Fruit fly (Drosophila melanogaster) whole organism, embryonic: Measurements from ENCODE around the gene CG7432.

Experiments used
- Antp ChIP-seq: fragments of 200-800 bp; sonication (Bioruptor generic); optimal IDR thresholded peaks from 3 replicates; lab custom pipeline; 2016; ENCODE audit warnings: missing biosample characterization, missing genetic modification characterization
- B-H1 ChIP-seq: fragments of 200-800 bp; sonication (Bioruptor generic); IDR thresholded peaks from 3 replicates; pipeline ENCODE4 v1.3.6; 2022; ENCODE audit warnings: missing biosample characterization, missing genetic modification characterization
- BtbVII ChIP-seq: fragments of 200-800 bp; sonication (Bioruptor generic); optimal IDR thresholded peaks from 3 replicates; lab custom pipeline; 2017; ENCODE audit warnings: missing biosample characterization, mild to moderate bottlenecking, missing genetic modification characterization
- CG10431 ChIP-seq: fragments of 200-800 bp; sonication (Bioruptor generic); optimal IDR thresholded peaks from 3 replicates; lab custom pipeline; 2018; ENCODE audit warnings: missing biosample characterization, mild to moderate bottlenecking, missing genetic modification characterization
- CG11696 ChIP-seq: fragments of 200-800 bp; sonication (Bioruptor generic); IDR thresholded peaks from 2 replicates; pipeline ENCODE4 v1.3.6; 2022; ENCODE audit warnings: missing biosample characterization, missing genetic modification characterization
- CG12104 ChIP-seq: fragments of 200-800 bp; sonication (Bioruptor generic); optimal IDR thresholded peaks from 3 replicates; lab custom pipeline; 2016; ENCODE audit warnings: missing biosample characterization, missing genetic modification characterization
- CG12299 ChIP-seq: fragments of 200-800 bp; sonication (Bioruptor generic); optimal IDR thresholded peaks from 2 replicates; lab custom pipeline; 2018; ENCODE audit warnings: missing biosample characterization, mild to moderate bottlenecking, missing genetic modification characterization
- CG12769 ChIP-seq: fragments of 200-800 bp; sonication (Bioruptor generic); optimal IDR thresholded peaks from 2 replicates; lab custom pipeline; 2019; ENCODE audit warnings: missing biosample characterization, mild to moderate bottlenecking, missing genetic modification characterization, moderate library complexity
- CG13775 ChIP-seq: fragments of 200-800 bp; sonication (Bioruptor generic); optimal IDR thresholded peaks from 3 replicates; lab custom pipeline; 2017; ENCODE audit warnings: missing biosample characterization, mild to moderate bottlenecking, missing genetic modification characterization
- CG14860 ChIP-seq: fragments of 200-800 bp; sonication (Bioruptor generic); IDR thresholded peaks from 3 replicates; pipeline ENCODE4 v1.3.6; 2022; ENCODE audit warnings: missing biosample characterization, missing genetic modification characterization; ENCODE audit not compliant: partially characterized antibody
- CG15011 ChIP-seq: fragments of 200-800 bp; sonication (Bioruptor generic); optimal IDR thresholded peaks from 3 replicates; lab custom pipeline; 2018; ENCODE audit warnings: missing biosample characterization, mild to moderate bottlenecking, missing genetic modification characterization
- CG16813 ChIP-seq: fragments of 200-800 bp; sonication (Bioruptor generic); IDR thresholded peaks from 3 replicates; pipeline ENCODE4 v1.3.6; 2022; ENCODE audit warnings: missing biosample characterization, missing genetic modification characterization; ENCODE audit not compliant: partially characterized antibody
- CG16863 ChIP-seq: fragments of 200-800 bp; sonication (Bioruptor generic); optimal IDR thresholded peaks from 3 replicates; lab custom pipeline; 2016; ENCODE audit warnings: missing biosample characterization, missing genetic modification characterization
- CG17912 ChIP-seq: fragments of 200-800 bp; sonication (Bioruptor generic); optimal IDR thresholded peaks from 2 replicates; lab custom pipeline; 2018; ENCODE audit warnings: missing biosample characterization, mild to moderate bottlenecking, missing genetic modification characterization
- CG18476 ChIP-seq: fragments of 200-800 bp; sonication (Bioruptor generic); optimal IDR thresholded peaks from 2 replicates; lab custom pipeline; 2016; ENCODE audit warnings: missing biosample characterization, mild to moderate bottlenecking, missing genetic modification characterization
- CG2199 ChIP-seq: fragments of 200-800 bp; sonication (Bioruptor generic); IDR thresholded peaks from 3 replicates; pipeline ENCODE4 v1.3.6; 2022; ENCODE audit warnings: missing biosample characterization, missing genetic modification characterization
- CG34376 ChIP-seq: fragments of 200-800 bp; sonication (Bioruptor generic); optimal IDR thresholded peaks from 2 replicates; lab custom pipeline; 2018; ENCODE audit warnings: missing biosample characterization, mild to moderate bottlenecking, missing genetic modification characterization
- CG3995 ChIP-seq: fragments of 200-800 bp; sonication (Bioruptor generic); optimal IDR thresholded peaks from 3 replicates; lab custom pipeline; 2016; ENCODE audit warnings: missing biosample characterization, missing genetic modification characterization
- CG4360 ChIP-seq: fragments of 200-800 bp; sonication (Bioruptor generic); IDR thresholded peaks from 2 replicates; pipeline ENCODE4 v1.3.6; 2022; ENCODE audit warnings: missing biosample characterization, missing genetic modification characterization
- CG4854 ChIP-seq: fragments of 200-800 bp; sonication (Bioruptor generic); optimal IDR thresholded peaks from 2 replicates; lab custom pipeline; 2016; ENCODE audit warnings: missing biosample characterization, missing genetic modification characterization, inconsistent platforms
- CG6791 ChIP-seq: fragments of 200-800 bp; sonication (Bioruptor generic); IDR thresholded peaks from 3 replicates; pipeline ENCODE4 v1.3.6; 2022; ENCODE audit warnings: missing biosample characterization, missing genetic modification characterization; ENCODE audit not compliant: partially characterized antibody
- CG7271 ChIP-seq: fragments of 200-800 bp; sonication (Bioruptor generic); optimal IDR thresholded peaks from 2 replicates; lab custom pipeline; 2018; ENCODE audit warnings: missing biosample characterization, mild to moderate bottlenecking, missing genetic modification characterization, moderate library complexity
- CG8089 ChIP-seq: fragments of 200-800 bp; sonication (Bioruptor generic); optimal IDR thresholded peaks from 3 replicates; lab custom pipeline; 2016; ENCODE audit warnings: missing biosample characterization, missing genetic modification characterization
- CTCF ChIP-seq: fragments of 200-800 bp; sonication (Bioruptor generic); optimal IDR thresholded peaks from 2 replicates; lab custom pipeline; 2017; ENCODE audit warnings: missing biosample characterization, mild to moderate bottlenecking, missing genetic modification characterization, moderate library complexity
- E2f1 ChIP-seq: fragments of 200-800 bp; sonication (Bioruptor generic); IDR thresholded peaks from 2 replicates; pipeline ENCODE4 v1.3.6; 2022; ENCODE audit warnings: missing biosample characterization, missing genetic modification characterization
- ERR ChIP-seq: fragments of 200-800 bp; sonication (Bioruptor generic); optimal IDR thresholded peaks from 2 replicates; lab custom pipeline; 2016; ENCODE audit warnings: missing biosample characterization, missing genetic modification characterization
- Fer3 ChIP-seq: fragments of 200-800 bp; sonication (Bioruptor generic); optimal IDR thresholded peaks from 2 replicates; lab custom pipeline; 2018; ENCODE audit warnings: missing biosample characterization, mild to moderate bottlenecking, missing genetic modification characterization, moderate library complexity
- HLHmδ ChIP-seq: fragments of 200-800 bp; sonication (Bioruptor generic); optimal IDR thresholded peaks from 2 replicates; lab custom pipeline; 2018; ENCODE audit warnings: missing biosample characterization, mild to moderate bottlenecking, missing genetic modification characterization, moderate library complexity
- Hey ChIP-seq: fragments of 200-800 bp; sonication (Bioruptor generic); optimal IDR thresholded peaks from 3 replicates; lab custom pipeline; 2018; ENCODE audit warnings: missing biosample characterization, mild to moderate bottlenecking, missing genetic modification characterization
- HmgZ ChIP-seq: fragments of 200-800 bp; sonication (Bioruptor generic); optimal IDR thresholded peaks from 2 replicates; lab custom pipeline; 2018; ENCODE audit warnings: missing biosample characterization, mild to moderate bottlenecking, missing genetic modification characterization
- MBD-R2 ChIP-seq: fragments of 200-800 bp; sonication (Bioruptor generic); IDR thresholded peaks from 2 replicates; pipeline ENCODE4 v1.3.6; 2022; ENCODE audit warnings: missing biosample characterization, missing genetic modification characterization
- Mad ChIP-seq: fragments of 200-800 bp; sonication (Bioruptor generic); optimal IDR thresholded peaks from 2 replicates; lab custom pipeline; 2016; ENCODE audit warnings: missing biosample characterization, missing genetic modification characterization
- Sry-δ ChIP-seq: fragments of 200-800 bp; sonication (Bioruptor generic); optimal IDR thresholded peaks from 2 replicates; lab custom pipeline; 2016; ENCODE audit warnings: missing biosample characterization, missing genetic modification characterization
- ase ChIP-seq: fragments of 200-800 bp; sonication (Bioruptor generic); IDR thresholded peaks from 3 replicates; pipeline ENCODE4 v1.3.6; 2022; ENCODE audit warnings: missing biosample characterization, missing genetic modification characterization
- br ChIP-seq: fragments of >200 bp; optimal IDR thresholded peaks from 2 replicates; lab custom pipeline; 2017
- corto ChIP-seq: fragments of 200-800 bp; sonication (Bioruptor generic); optimal IDR thresholded peaks from 2 replicates; lab custom pipeline; 2016; ENCODE audit warnings: missing biosample characterization, mild to moderate bottlenecking, missing genetic modification characterization, moderate library complexity
- da ChIP-seq: fragments of 200-800 bp; sonication (Bioruptor generic); optimal IDR thresholded peaks from 2 replicates; lab custom pipeline; 2016; ENCODE audit warnings: missing biosample characterization, missing genetic modification characterization
- ems ChIP-seq: fragments of 200-800 bp; sonication (Bioruptor generic); optimal IDR thresholded peaks from 3 replicates; lab custom pipeline; 2016; ENCODE audit warnings: missing biosample characterization, missing genetic modification characterization
- eyg ChIP-seq: fragments of 200-800 bp; sonication (Bioruptor generic); optimal IDR thresholded peaks from 3 replicates; lab custom pipeline; 2016; ENCODE audit warnings: missing biosample characterization, missing genetic modification characterization
- gcm2 ChIP-seq: fragments of 200-800 bp; sonication (Bioruptor generic); optimal IDR thresholded peaks from 2 replicates; lab custom pipeline; 2016; ENCODE audit warnings: missing biosample characterization, missing genetic modification characterization
- gsb-n ChIP-seq: fragments of 200-800 bp; sonication (Bioruptor generic); optimal IDR thresholded peaks from 3 replicates; lab custom pipeline; 2018; ENCODE audit warnings: missing biosample characterization, mild to moderate bottlenecking, missing genetic modification characterization
- insv ChIP-seq, 2 experiments: fragments of 200-800 bp; sonication (Bioruptor generic); optimal IDR thresholded peaks; 3 replicates each; lab custom pipeline; 2016 to 2018; ENCODE audit warnings: missing biosample characterization in 2 of 2, missing genetic modification characterization in 2 of 2
- nerfin-2 ChIP-seq: fragments of 200-800 bp; sonication (Bioruptor generic); IDR thresholded peaks from 2 replicates; pipeline ENCODE4 v1.3.6; 2022; ENCODE audit warnings: missing biosample characterization, missing genetic modification characterization; ENCODE audit not compliant: partially characterized antibody
- pb ChIP-seq: fragments of 200-800 bp; sonication (Bioruptor generic); optimal IDR thresholded peaks from 3 replicates; lab custom pipeline; 2016; ENCODE audit warnings: missing biosample characterization, missing genetic modification characterization
- peb ChIP-seq: fragments of 200-800 bp; sonication (Bioruptor generic); IDR thresholded peaks from 2 replicates; pipeline ENCODE4 v1.3.6; 2022; ENCODE audit warnings: missing biosample characterization, missing genetic modification characterization
- rib ChIP-seq: fragments of 200-800 bp; sonication (Bioruptor generic); IDR thresholded peaks from 2 replicates; pipeline ENCODE4 v1.3.6; 2022; ENCODE audit warnings: missing biosample characterization, missing genetic modification characterization
- row ChIP-seq: fragments of 200-800 bp; sonication (Bioruptor generic); IDR thresholded peaks from 3 replicates; pipeline ENCODE4 v1.3.6; 2022; ENCODE audit warnings: missing biosample characterization, missing genetic modification characterization
- sens-2 ChIP-seq: fragments of 200-800 bp; sonication (Bioruptor generic); IDR thresholded peaks from 2 replicates; pipeline ENCODE4 v1.3.6; 2022; ENCODE audit warnings: missing biosample characterization, missing genetic modification characterization
- sr ChIP-seq: fragments of 200-800 bp; sonication (Bioruptor generic); IDR thresholded peaks from 3 replicates; pipeline ENCODE4 v1.3.6; 2022; ENCODE audit warnings: missing biosample characterization, missing genetic modification characterization
- ssp ChIP-seq: fragments of 200-800 bp; sonication (Bioruptor generic); IDR thresholded peaks from 2 replicates; pipeline ENCODE4 v1.3.6; 2022; ENCODE audit warnings: missing biosample characterization, missing genetic modification characterization
- zfh2 ChIP-seq: fragments of 200-800 bp; sonication (Bioruptor generic); optimal IDR thresholded peaks from 2 replicates; lab custom pipeline; 2016; ENCODE audit warnings: missing biosample characterization, missing genetic modification characterization

Gene CG7432

DNA sequence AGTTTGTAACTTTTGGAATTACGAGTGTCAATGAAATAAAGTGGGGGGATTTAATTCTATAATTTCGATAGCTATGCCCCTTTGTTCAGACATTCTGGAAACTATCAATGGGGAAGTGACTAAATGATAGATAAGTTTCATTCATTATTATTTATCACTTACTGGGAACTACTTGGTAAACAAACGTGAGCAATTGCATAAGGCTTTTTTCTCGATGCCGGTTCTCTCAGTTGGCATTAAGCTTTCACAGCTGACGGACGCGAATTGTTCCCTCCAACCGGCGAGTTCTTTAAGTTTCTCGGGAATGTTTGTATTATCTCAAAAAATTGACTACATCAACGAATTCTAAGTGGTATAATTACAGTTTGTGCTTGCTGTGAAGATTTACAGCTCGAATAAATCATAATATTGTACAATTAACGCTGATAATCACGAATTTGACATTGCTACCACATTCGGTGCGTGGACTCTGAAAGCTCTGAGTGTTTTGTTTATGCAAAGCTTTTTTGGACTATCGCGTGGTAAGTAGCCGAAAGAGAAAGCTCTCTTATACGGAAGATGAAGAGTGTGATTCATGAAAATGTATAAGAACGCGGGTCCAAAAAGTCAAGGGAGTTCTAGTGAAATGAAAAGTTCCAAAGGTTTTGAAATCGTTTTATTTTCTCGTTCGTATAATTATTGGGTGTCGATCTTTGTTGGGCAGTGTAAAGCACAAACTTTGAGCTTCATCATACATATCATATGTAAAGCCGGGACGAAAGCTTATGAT is 6.6 kb downstream of the CG7432 start, which contains the start of gene Naam (continued):
- TF ChIP-seq CG17912 (no peak), MBD-R2 (GFP tag; lab: Robert Waterston, UW) (peak; percentile 40; the same call in 1 of the 2 replicates), ems (GFP tag; lab: Kevin White, UChicago) (peak; percentile 81), B-H1 (peak; percentile 46; the same call in 1 of the 3 replicates), eyg (GFP tag; lab: Kevin White, UChicago) (peak; percentile 87), CTCF (GFP tag; lab: Kevin White, UChicago) (peak; percentile 32), sr (GFP tag; lab: Robert Waterston, UW) (peak; percentile 28; the same call in 1 of the 3 replicates), peb (GFP tag; lab: Robert Waterston, UW) (peak; percentile 26; the same call in 1 of the 2 replicates), gsb-n (tag; lab: Kevin White, UChicago) (peak; percentile 23), CG6791 (GFP tag; lab: Robert Waterston, UW) (no peak), corto (GFP tag; lab: Kevin White, UChicago) (peak; percentile 23), CG16863 (GFP tag; lab: Kevin White, UChicago) (peak; percentile 74), ase (GFP tag; lab: Robert Waterston, UW) (peak; percentile 62; the same call in 2 of the 3 replicates), HmgZ (tag; lab: Kevin White, UChicago) (peak; percentile 65), nerfin-2 (GFP tag; lab: Robert Waterston, UW) (no peak), E2f1 (GFP tag; lab: Robert Waterston, UW) (peak; percentile 67), da (GFP tag; lab: Kevin White, UChicago) (peak; percentile 41), CG34376 (peak; percentile 66), zfh2 (peak; percentile 86), BtbVII (GFP tag; lab: Kevin White, UChicago) (peak; percentile 38), ssp (GFP tag; lab: Robert Waterston, UW) (no peak), ERR (GFP tag; lab: Kevin White, UChicago) (peak; percentile 78), CG8089 (GFP tag; lab: Kevin White, UChicago) (peak; percentile 50), pb (peak; percentile 77), rib (0 out of 2 replicates have a peak, but pooled peaks have one; percentile 15), CG18476 (peak; percentile 58), CG12104 (peak; percentile 35), Antp (GFP tag; lab: Kevin White, UChicago) (peak; percentile 82), CG12299 (tag; lab: Kevin White, UChicago) (peak; percentile 22), CG2199 (GFP tag; lab: Robert Waterston, UW) (no peak), CG12769 (tag; lab: Kevin White, UChicago) (peak; percentile 84), CG16813 (no peak), CG10431 (GFP tag; lab: Kevin White, UChicago) (no peak), Fer3 (tag; lab: Kevin White, UChicago) (peak; percentile 76), sens-2 (GFP tag; lab: Robert Waterston, UW) (no peak), CG4854 (peak; percentile 54), CG11696 (GFP tag; lab: Robert Waterston, UW) (peak; percentile 70; the same call in 1 of the 2 replicates), CG14860 (GFP tag; lab: Robert Waterston, UW) (no peak), Hey (tag; lab: Kevin White, UChicago) (no peak), CG3995 (peak; percentile 58), CG15011 (GFP tag; lab: Kevin White, UChicago) (peak; percentile 35), HLHmδ (no peak), insv (GFP tag; optimal IDR thresholded peaks at IDR 0.05; lab: Kevin White, UChicago) (no peak), CG13775 (GFP tag; lab: Kevin White, UChicago) (peak; percentile 39), Sry-δ (GFP tag; lab: Kevin White, UChicago) (no peak), CG7271 (no peak), row (GFP tag; lab: Robert Waterston, UW) (peak; percentile 80), gcm2 (GFP tag; lab: Kevin White, UChicago) (peak; percentile 67), CG4360 (no peak), br (lab: Kevin White, UChicago) (no peak), Mad (GFP tag; lab: Kevin White, UChicago) (peak; percentile 51)
